Worm (Caenorhabditis elegans) whole organism, early embryonic: ENCODE data around the gene srxa-18.

Source experiments
- B0310.2 ChIP-seq: sonication (generic microtip); optimal IDR thresholded peaks from 2 replicates; lab custom pipeline; 2016; ENCODE audit warnings: mild to moderate bottlenecking, missing genetic modification characterization, missing compliant biosample characterization
- F13C5.2 ChIP-seq: sonication (generic microtip); optimal IDR thresholded peaks from 2 replicates; lab custom pipeline; 2017; ENCODE audit warnings: mild to moderate bottlenecking, missing genetic modification characterization, inconsistent platforms, missing compliant biosample characterization
- ama-1 ChIP-seq: fragments of 150-350 bp; optimal IDR thresholded peaks from 2 replicates; lab custom pipeline; 2014
- ceh-13 ChIP-seq: fragments of 200-800 bp; sonication (Bioruptor generic); optimal IDR thresholded peaks from 2 replicates; lab custom pipeline; 2018; ENCODE audit warnings: mild to moderate bottlenecking, missing genetic modification characterization, missing compliant biosample characterization
- ets-7 ChIP-seq: sonication (generic microtip); optimal IDR thresholded peaks from 2 replicates; lab custom pipeline; 2016; ENCODE audit warnings: missing genotype, missing genetic modification characterization, missing compliant biosample characterization
- flt-1 ChIP-seq: fragments of 200-800 bp; sonication (Bioruptor generic); IDR thresholded peaks from 2 replicates; pipeline ENCODE4 v1.3.6; 2022; ENCODE audit warnings: missing genetic modification characterization, missing compliant biosample characterization
- hmbx-1 ChIP-seq: sonication (generic microtip); optimal IDR thresholded peaks from 2 replicates; lab custom pipeline; 2016; ENCODE audit warnings: mild to moderate bottlenecking, missing genetic modification characterization, missing compliant biosample characterization
- hmg-4 ChIP-seq: fragments of 200-800 bp; sonication (Bioruptor generic); optimal IDR thresholded peaks from 2 replicates; lab custom pipeline; 2018; ENCODE audit warnings: mild to moderate bottlenecking, missing genetic modification characterization, missing compliant biosample characterization
- hnd-1 ChIP-seq: sonication (generic microtip); optimal IDR thresholded peaks from 2 replicates; lab custom pipeline; 2016; ENCODE audit warnings: missing genetic modification characterization, missing compliant biosample characterization
- pes-1 ChIP-seq: fragments of 200-800 bp; sonication (Bioruptor generic); IDR thresholded peaks from 2 replicates; pipeline ENCODE4 v1.3.6; 2022; ENCODE audit warnings: missing genetic modification reagents, missing genetic modification characterization, missing compliant biosample characterization
- sea-1 ChIP-seq: fragments of 200-800 bp; sonication (Bioruptor generic); conservative IDR thresholded peaks from 2 replicates; pipeline ENCODE4 v1.3.6; 2022; ENCODE audit warnings: missing genetic modification characterization, missing compliant biosample characterization
- tbx-37 ChIP-seq: fragments of 200-800 bp; sonication (Bioruptor generic); conservative IDR thresholded peaks from 2 replicates; pipeline ENCODE4 v1.3.6; 2022; ENCODE audit warnings: missing genetic modification reagents, missing genetic modification characterization, missing compliant biosample characterization
- tra-4 ChIP-seq: sonication (generic microtip); optimal IDR thresholded peaks from 2 replicates; lab custom pipeline; 2017; ENCODE audit warnings: missing genetic modification characterization, missing compliant biosample characterization

DNA sequence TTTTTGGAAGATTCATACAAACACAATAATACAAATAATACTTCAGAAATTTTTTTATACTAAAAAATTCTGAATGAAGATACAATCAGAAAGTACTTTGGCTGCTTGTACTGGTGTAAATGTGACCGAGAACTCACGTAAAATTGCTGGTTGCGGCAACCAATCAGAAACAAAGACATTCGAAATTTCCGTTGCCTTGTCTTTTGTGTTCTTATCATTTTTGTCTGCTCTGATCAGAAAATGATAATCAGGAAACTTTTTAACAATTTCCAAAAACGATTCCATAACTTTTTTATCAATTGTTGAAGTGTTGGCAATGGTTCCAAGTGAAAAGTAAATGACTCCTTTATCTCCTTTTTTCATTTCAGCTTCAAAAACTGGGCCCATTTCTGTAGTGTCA, 23.9 kb downstream of the srxa-18 start:
- TF ChIP-seq pes-1 (no peak), hmg-4 (GFP tag; lab: Kevin White, UChicago) (no peak), tra-4 (no peak), sea-1 (GFP tag; lab: Robert Waterston, UW) (no peak), ama-1 (lab: Kevin White, UChicago) (no peak), B0310.2 (tag; lab: Kevin White, UChicago) (no peak), hmbx-1 (tag; lab: Kevin White, UChicago) (no peak), ceh-13 (GFP tag; lab: Kevin White, UChicago) (no peak), tbx-37 (GFP tag; lab: Robert Waterston, UW) (no peak), flt-1 (GFP tag; lab: Robert Waterston, UW) (no peak), F13C5.2 (tag; lab: Kevin White, UChicago) (no peak), ets-7 (tag; lab: Kevin White, UChicago) (no peak), hnd-1 (tag; lab: Kevin White, UChicago) (no peak)
